Worm (Caenorhabditis elegans) whole organism, midembryonic: ENCODE data around the gene Y75B8A.19.

ENCODE experiments used
- flt-1 ChIP-seq: fragments of 200-800 bp; sonication (Bioruptor generic); IDR thresholded peaks from 2 replicates; pipeline ENCODE4 v1.3.6; 2022; ENCODE audit warnings: missing genetic modification characterization, missing compliant biosample characterization
- med-1 ChIP-seq: sonication (generic microtip); optimal IDR thresholded peaks from 2 replicates; lab custom pipeline; 2017; ENCODE audit warnings: missing genetic modification characterization, mild to moderate bottlenecking, missing compliant biosample characterization, antibody characterized with exemption, missing genetic modification reagents; ENCODE audit not compliant: insufficient read depth

DNA sequence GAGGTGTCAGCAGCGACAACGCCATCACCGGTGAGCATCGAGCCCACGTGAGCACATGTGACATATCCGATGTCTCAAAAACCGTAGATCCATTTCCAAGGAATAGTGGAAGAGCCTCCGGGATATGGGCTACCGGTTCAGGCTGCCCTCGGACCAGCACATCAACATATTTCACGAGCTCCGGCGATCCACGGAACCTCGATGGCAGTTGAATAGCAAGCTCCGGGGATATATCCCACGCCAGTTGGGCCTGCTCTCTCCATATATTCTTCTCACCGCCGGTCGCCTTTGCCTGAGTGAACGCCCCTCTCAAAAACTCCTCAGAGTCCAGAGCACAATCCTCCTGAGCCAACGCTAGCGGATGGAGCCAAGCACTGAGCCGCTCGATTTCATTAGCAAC, 33.4 kb downstream of the Y75B8A.19 start:
- TF ChIP-seq flt-1 (GFP tag; lab: Robert Waterston, UW) (no peak), med-1 (GFP tag; lab: Kevin White, UChicago) (no peak)
